Worm (Caenorhabditis elegans): ENCODE data around the gene F10G7.12.

Gene F10G7.12

DNA sequence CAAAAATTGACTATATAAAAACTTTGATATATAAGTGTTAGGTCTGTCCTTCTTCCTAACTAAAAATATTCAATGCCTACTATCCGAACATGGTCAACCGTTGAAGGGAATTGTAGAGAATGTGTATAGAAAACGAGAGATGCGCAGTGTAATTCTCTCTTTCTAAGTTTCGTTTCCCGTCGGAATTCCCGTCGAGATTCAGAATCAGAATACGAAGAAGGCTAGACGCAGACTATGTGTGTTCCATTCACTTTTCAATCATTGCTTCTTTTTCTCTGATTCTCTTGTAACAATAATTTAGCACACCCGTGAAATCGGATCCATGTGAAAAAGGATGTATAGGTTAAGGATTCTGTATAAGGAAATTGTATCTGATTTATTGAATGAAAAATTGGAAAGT lies 44.9 kb downstream of the F10G7.12 start:
- no peak for TF ChIP-seq madf-3 (GFP tag; IDR thresholded peaks at IDR 0.05)
- no peak for TF ChIP-seq dox-1 (GFP tag; IDR thresholded peaks at IDR 0.05)
- TF ChIP-seq xnd-1 (tag; optimal IDR thresholded peaks at IDR 0.05): no peak
- no peak for TF ChIP-seq dpl-1 (GFP tag; optimal IDR thresholded peaks at IDR 0.05)
- TF ChIP-seq lin-40 (tag; optimal IDR thresholded peaks at IDR 0.05): no peak
- TF ChIP-seq ZK185.1 (tag; optimal IDR thresholded peaks at IDR 0.05; ENCODE audit: poor library complexity, severe bottlenecking): no peak
- TF ChIP-seq chd-7 (tag; optimal IDR thresholded peaks at IDR 0.05): no peak
- no peak for TF ChIP-seq F33H1.4 (GFP tag; IDR thresholded peaks at IDR 0.05)
- no peak for TF ChIP-seq ceh-79 (tag; optimal IDR thresholded peaks at IDR 0.05)
- no peak for TF ChIP-seq rcor-1 (GFP tag; IDR thresholded peaks at IDR 0.05)
- TF ChIP-seq rpc-1 (optimal IDR thresholded peaks at IDR 0.05): no peak
- no peak for TF ChIP-seq rpc-1 (tag; optimal IDR thresholded peaks at IDR 0.05)

DNA sequence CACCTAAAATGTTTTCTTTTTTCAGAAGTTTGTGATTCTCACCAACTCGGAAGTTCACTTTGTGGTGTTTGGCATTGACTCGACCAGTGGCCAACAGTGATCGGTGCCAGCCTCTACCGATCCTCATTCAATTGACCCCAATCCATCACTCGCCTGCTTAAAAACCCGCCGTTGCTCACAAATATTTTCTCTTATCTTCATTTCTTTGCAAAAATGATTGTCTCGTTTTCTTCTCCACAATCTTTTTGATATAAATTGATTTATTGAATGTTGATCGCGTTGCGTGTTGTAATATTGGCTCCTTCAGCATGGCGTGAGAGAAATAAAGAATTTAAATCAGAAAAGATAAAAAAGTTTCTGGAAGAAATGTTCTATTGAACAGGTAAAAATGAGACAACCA lies 47.0 kb downstream of the F10G7.12 start:
- TF ChIP-seq ccch-3 (GFP tag; optimal IDR thresholded peaks at IDR 0.05) (no peak), Y56A3A.18 (GFP tag; IDR thresholded peaks at IDR 0.05) (no peak), bed-1 (GFP tag; IDR thresholded peaks at IDR 0.05) (no peak), cebp-1 (GFP tag; IDR thresholded peaks at IDR 0.05) (no peak), cebp-1 (tag; optimal IDR thresholded peaks at IDR 0.05) (no peak), attf-3 (GFP tag; conservative IDR thresholded peaks at IDR 0.05) (no peak), athp-1 (tag; optimal IDR thresholded peaks at IDR 0.05) (no peak), B0019.2 (GFP tag; conservative IDR thresholded peaks at IDR 0.05) (no peak), lin-54 (GFP tag; optimal IDR thresholded peaks at IDR 0.05) (no peak), mes-4 (tag; optimal IDR thresholded peaks at IDR 0.05) (no peak), lin-35 (GFP tag; optimal IDR thresholded peaks at IDR 0.05) (no peak), F10E7.11 (tag; optimal IDR thresholded peaks at IDR 0.05) (no peak)

DNA sequence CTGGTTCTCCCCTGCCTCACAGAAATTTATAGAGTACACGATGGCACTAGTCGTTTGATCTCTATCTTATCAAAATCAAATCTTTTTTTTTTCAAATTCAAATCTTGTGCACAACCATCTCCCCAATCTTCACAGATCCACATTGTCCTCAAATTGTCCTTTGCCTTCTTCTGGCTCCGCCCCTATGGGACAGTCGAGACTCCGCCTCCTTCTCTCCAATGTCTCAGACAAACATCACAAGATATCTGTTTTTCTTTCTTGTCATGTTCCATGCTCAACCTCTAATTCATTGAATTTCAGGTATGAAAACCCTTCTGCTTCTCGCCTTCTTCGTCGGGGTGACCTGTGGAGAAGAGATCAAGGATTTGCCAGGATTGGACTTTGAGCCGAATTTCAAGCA lies 47.8 kb downstream of the F10G7.12 start, which contains the start of gene ctsa-1.1:
Gene ctsa-1.1, plus strand, starts transcription at position 301 of the 400 bp plus-strand sequence.
- TF ChIP-seq hsf-1 (GFP tag; IDR thresholded peaks at IDR 0.05) (0 out of 2 replicates have a peak, but pooled peaks have one; percentile 33), egl-44 (GFP tag; IDR thresholded peaks at IDR 0.05) (no peak)

DNA sequence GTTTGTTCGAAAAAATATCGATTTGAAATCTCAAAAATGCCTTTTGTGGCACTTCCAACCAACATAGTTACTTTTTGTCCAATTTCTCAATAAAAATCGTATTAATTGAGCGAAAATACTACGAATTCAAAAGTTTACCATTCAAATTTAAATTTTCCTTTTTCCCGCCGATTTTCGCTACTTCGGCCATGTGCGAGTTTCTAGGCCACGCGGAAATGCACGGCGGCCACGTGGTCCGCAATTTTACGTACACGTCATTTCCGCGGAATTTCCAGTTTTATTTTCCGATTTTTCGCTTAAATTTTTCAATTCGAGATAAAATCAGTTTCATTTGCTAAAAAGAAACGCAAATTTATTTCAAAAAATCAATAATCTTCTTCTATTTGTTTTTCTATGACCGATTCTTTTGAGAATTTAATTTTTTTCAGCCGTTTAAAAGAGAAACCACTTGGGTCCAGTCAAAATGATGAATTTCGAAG lies 50.4 kb downstream of the F10G7.12 start, which contains the start of gene eas-1:
Gene eas-1, plus strand, starts transcription at position 429 of the 479 bp plus-strand sequence.
- TF ChIP-seq nfya-1 (tag; optimal IDR thresholded peaks at IDR 0.05; ENCODE audit: borderline replicate concordance, insufficient read depth) (no peak), hmg-1.2 (GFP tag; IDR thresholded peaks at IDR 0.05) (0 out of 2 replicates have a peak, but pooled peaks have one; percentile 23), rec-8 (tag; optimal IDR thresholded peaks at IDR 0.05) (no peak), nhr-120 (GFP tag; IDR thresholded peaks at IDR 0.05) (no peak), ztf-22 (GFP tag; optimal IDR thresholded peaks at IDR 0.05) (no peak), gei-17 (GFP tag; optimal IDR thresholded peaks at IDR 0.05) (no peak), hlh-12 (tag; optimal IDR thresholded peaks at IDR 0.05) (no peak), snpc-1.1 (tag; optimal IDR thresholded peaks at IDR 0.05; ENCODE audit: insufficient read depth) (no peak), ekl-4 (GFP tag; IDR thresholded peaks at IDR 0.05) (no peak), dpff-1 (tag; optimal IDR thresholded peaks at IDR 0.05) (no peak), akir-1 (GFP tag; optimal IDR thresholded peaks at IDR 0.05) (peak; percentile 58), F33H1.4 (GFP tag; IDR thresholded peaks at IDR 0.05) (peak; percentile 67), ceh-27 (GFP tag; optimal IDR thresholded peaks at IDR 0.05) (peak; percentile 91), xnd-1 (tag; optimal IDR thresholded peaks at IDR 0.05) (peak; percentile 21), hmg-20 (GFP tag; IDR thresholded peaks at IDR 0.05) (peak; percentile 78), snpc-1.3 (tag; optimal IDR thresholded peaks at IDR 0.05; ENCODE audit: insufficient read depth) (no peak), lin-40 (tag; optimal IDR thresholded peaks at IDR 0.05) (peak; percentile 65), mcd-1 (GFP tag; IDR thresholded peaks at IDR 0.05) (no peak; the same call in none of the 2 replicates), chd-7 (tag; optimal IDR thresholded peaks at IDR 0.05) (peak; percentile 24), ceh-40 (GFP tag; IDR thresholded peaks at IDR 0.05) (no peak), madf-10 (tag; optimal IDR thresholded peaks at IDR 0.05) (no peak), attf-5 (GFP tag; optimal IDR thresholded peaks at IDR 0.05) (peak; percentile 76), hlh-26 (GFP tag; conservative IDR thresholded peaks at IDR 0.05) (no peak)
